Fruit fly (Drosophila melanogaster) whole organism, embryonic: ENCODE data around the gene beat-Vc.

Source experiments
- CG10366 ChIP-seq: fragments of 200-800 bp; sonication (Bioruptor generic); IDR thresholded peaks from 2 replicates; pipeline ENCODE4 v1.3.6; 2022; ENCODE audit warnings: missing biosample characterization, missing genetic modification characterization
- CG12769 ChIP-seq: fragments of 200-800 bp; sonication (Bioruptor generic); optimal IDR thresholded peaks from 2 replicates; lab custom pipeline; 2019; ENCODE audit warnings: missing biosample characterization, mild to moderate bottlenecking, missing genetic modification characterization, moderate library complexity
- CG14050 ChIP-seq: fragments of 200-800 bp; sonication (Bioruptor generic); IDR thresholded peaks from 3 replicates; pipeline ENCODE4 v1.3.6; 2022; ENCODE audit warnings: missing biosample characterization, missing genetic modification characterization
- CG1603 ChIP-seq: fragments of 200-800 bp; sonication (Bioruptor generic); optimal IDR thresholded peaks from 2 replicates; lab custom pipeline; 2019; ENCODE audit warnings: missing biosample characterization, mild to moderate bottlenecking, missing genetic modification characterization, moderate library complexity
- CG2120 ChIP-seq: fragments of 200-800 bp; sonication (Bioruptor generic); optimal IDR thresholded peaks from 3 replicates; lab custom pipeline; 2016; ENCODE audit warnings: missing biosample characterization, missing genetic modification characterization
- CG2199 ChIP-seq: fragments of 200-800 bp; sonication (Bioruptor generic); IDR thresholded peaks from 3 replicates; pipeline ENCODE4 v1.3.6; 2022; ENCODE audit warnings: missing biosample characterization, missing genetic modification characterization
- CG2889 ChIP-seq: fragments of 200-800 bp; sonication (Bioruptor generic); IDR thresholded peaks from 3 replicates; pipeline ENCODE4 v1.3.6; 2022; ENCODE audit warnings: missing biosample characterization, missing genetic modification characterization
- CG6813 ChIP-seq: fragments of 200-800 bp; sonication (Bioruptor generic); optimal IDR thresholded peaks from 2 replicates; lab custom pipeline; 2017; ENCODE audit warnings: missing biosample characterization, missing genetic modification characterization, mild to moderate bottlenecking, moderate library complexity, missing genetic modification reagents
- CG7556 ChIP-seq: fragments of 200-800 bp; sonication (Bioruptor generic); optimal IDR thresholded peaks from 2 replicates; lab custom pipeline; 2017; ENCODE audit warnings: missing biosample characterization, mild to moderate bottlenecking, missing genetic modification characterization
- Deaf1 ChIP-seq: fragments of 200-800 bp; optimal IDR thresholded peaks from 3 replicates; lab custom pipeline; 2019; ENCODE audit warnings: missing biosample characterization, mild to moderate bottlenecking, missing genetic modification characterization, moderate library complexity
- Fer3 ChIP-seq: fragments of 200-800 bp; sonication (Bioruptor generic); optimal IDR thresholded peaks from 2 replicates; lab custom pipeline; 2018; ENCODE audit warnings: missing biosample characterization, mild to moderate bottlenecking, missing genetic modification characterization, moderate library complexity
- H15 ChIP-seq: fragments of 200-800 bp; sonication (Bioruptor generic); IDR thresholded peaks from 3 replicates; pipeline ENCODE4 v1.3.6; 2022; ENCODE audit warnings: missing biosample characterization, missing genetic modification characterization
- H2.0 ChIP-seq: fragments of 200-800 bp; sonication (Bioruptor generic); IDR thresholded peaks from 2 replicates; pipeline ENCODE4 v1.3.6; 2022; ENCODE audit warnings: missing biosample characterization, missing genetic modification characterization
- Hand ChIP-seq: fragments of 200-800 bp; sonication (Bioruptor generic); optimal IDR thresholded peaks from 2 replicates; lab custom pipeline; 2017; ENCODE audit warnings: mild to moderate bottlenecking, missing biosample characterization, missing genetic modification reagents, missing genetic modification characterization
- Hr78 ChIP-seq, 2 experiments: fragments of 200-800 bp in 1 of 2; fragments of >200 bp in 1 of 2; sonication (Bioruptor generic) in 1 of 2; optimal IDR thresholded peaks; 2 replicates each; lab custom pipeline; 2017 to 2019; ENCODE audit warnings: missing biosample characterization in 2 of 2, missing genetic modification characterization in 2 of 2, mild to moderate bottlenecking in 1 of 2, moderate library complexity in 1 of 2
- Hsf ChIP-seq: fragments of 200-800 bp; sonication (Bioruptor generic); optimal IDR thresholded peaks from 3 replicates; lab custom pipeline; 2016; ENCODE audit warnings: missing biosample characterization, missing genetic modification characterization
- Jarid2 ChIP-seq: fragments of 200-800 bp; sonication (Bioruptor generic); optimal IDR thresholded peaks from 3 replicates; lab custom pipeline; 2017; ENCODE audit warnings: mild to moderate bottlenecking, missing biosample characterization, missing genetic modification reagents, missing genetic modification characterization
- Med ChIP-seq: fragments of 200-800 bp; sonication (Bioruptor generic); peaks from one replicate; lab custom pipeline; 2016; ENCODE audit warnings: missing biosample characterization, missing genetic modification characterization, mild to moderate bottlenecking, inconsistent platforms, moderate library complexity
- Meics ChIP-seq: fragments of 200-800 bp; sonication (Bioruptor generic); optimal IDR thresholded peaks from 2 replicates; lab custom pipeline; 2017; ENCODE audit warnings: missing biosample characterization, mild to moderate bottlenecking, missing genetic modification characterization
- Oli ChIP-seq: fragments of 200-800 bp; sonication (Bioruptor generic); optimal IDR thresholded peaks from 2 replicates; lab custom pipeline; 2018; ENCODE audit warnings: missing biosample characterization, mild to moderate bottlenecking, missing genetic modification characterization, moderate library complexity
- Optix ChIP-seq: fragments of 200-800 bp; sonication (Bioruptor generic); IDR thresholded peaks from 3 replicates; pipeline ENCODE4 v1.3.6; 2022; ENCODE audit warnings: missing biosample characterization, missing genetic modification characterization
- Pdp1 ChIP-seq, 2 experiments: fragments of 200-800 bp; sonication (Bioruptor generic); optimal IDR thresholded peaks; 3 replicates each; lab custom pipeline; 2016; ENCODE audit warnings: missing biosample characterization in 2 of 2, missing genetic modification characterization in 2 of 2, mild to moderate bottlenecking in 1 of 2, moderate library complexity in 1 of 2
- Rx ChIP-seq: fragments of 200-800 bp; sonication (Bioruptor generic); IDR thresholded peaks from 2 replicates; pipeline ENCODE4 v1.3.6; 2022; ENCODE audit warnings: missing biosample characterization, missing genetic modification characterization
- Scr ChIP-seq: fragments of 200-800 bp; sonication (Bioruptor generic); IDR thresholded peaks from 2 replicates; pipeline ENCODE4 v1.3.6; 2022; ENCODE audit warnings: missing biosample characterization, missing genetic modification characterization; ENCODE audit not compliant: partially characterized antibody
- Sin3A ChIP-seq: fragments of >200 bp; optimal IDR thresholded peaks from 2 replicates; lab custom pipeline; 2018
- dan ChIP-seq: fragments of 200-800 bp; sonication (Bioruptor generic); IDR thresholded peaks from 2 replicates; pipeline ENCODE4 v1.3.6; 2022; ENCODE audit warnings: missing biosample characterization, missing genetic modification characterization
- dmrt99B ChIP-seq: fragments of 200-800 bp; sonication (Bioruptor generic); optimal IDR thresholded peaks from 2 replicates; lab custom pipeline; 2018; ENCODE audit warnings: missing biosample characterization, mild to moderate bottlenecking, missing genetic modification characterization, moderate library complexity
- ewg ChIP-seq: fragments of 200-800 bp; sonication (Bioruptor generic); optimal IDR thresholded peaks from 3 replicates; lab custom pipeline; 2017; ENCODE audit warnings: mild to moderate bottlenecking, missing biosample characterization, missing genetic modification reagents, missing genetic modification characterization
- exex ChIP-seq: fragments of 200-800 bp; sonication (Bioruptor generic); optimal IDR thresholded peaks from 4 replicates; lab custom pipeline; 2018; ENCODE audit warnings: missing biosample characterization, mild to moderate bottlenecking, missing genetic modification characterization, moderate library complexity
- grau ChIP-seq: fragments of 200-800 bp; optimal IDR thresholded peaks from 3 replicates; lab custom pipeline; 2019; ENCODE audit warnings: missing biosample characterization, mild to moderate bottlenecking, missing genetic modification characterization, moderate library complexity
- grn ChIP-seq: fragments of 200-800 bp; sonication (Bioruptor generic); optimal IDR thresholded peaks from 3 replicates; lab custom pipeline; 2017; ENCODE audit warnings: missing biosample characterization, missing genetic modification characterization
- klu ChIP-seq: fragments of 200-800 bp; sonication (Bioruptor generic); IDR thresholded peaks from 2 replicates; pipeline ENCODE4 v1.3.6; 2022; ENCODE audit warnings: missing biosample characterization, missing genetic modification characterization
- mam ChIP-seq: fragments of 200-800 bp; sonication (Bioruptor generic); optimal IDR thresholded peaks from 3 replicates; lab custom pipeline; 2016; ENCODE audit warnings: missing biosample characterization, missing genetic modification characterization
- otp ChIP-seq: fragments of 200-800 bp; sonication (Bioruptor generic); IDR thresholded peaks from 3 replicates; pipeline ENCODE4, ENCODE4 v1.3.6; 2022; ENCODE audit warnings: missing biosample characterization, missing genetic modification characterization
- p53 ChIP-seq: fragments of 200-800 bp; sonication (Bioruptor generic); optimal IDR thresholded peaks from 2 replicates; lab custom pipeline; 2016; ENCODE audit warnings: missing biosample characterization, missing genetic modification characterization
- pnt ChIP-seq: fragments of 200-800 bp; sonication (Bioruptor generic); optimal IDR thresholded peaks from 3 replicates; lab custom pipeline; 2016; ENCODE audit warnings: missing biosample characterization, missing genetic modification characterization
- pum ChIP-seq: fragments of 200-800 bp; sonication (Bioruptor generic); optimal IDR thresholded peaks from 2 replicates; lab custom pipeline; 2016; ENCODE audit warnings: missing biosample characterization, missing genetic modification characterization
- sd ChIP-seq: fragments of 200-800 bp; sonication (Bioruptor generic); optimal IDR thresholded peaks from 3 replicates; lab custom pipeline; 2018; ENCODE audit warnings: missing biosample characterization, mild to moderate bottlenecking, missing genetic modification characterization, moderate library complexity
- slbo ChIP-seq: fragments of 200-800 bp; sonication (Bioruptor generic); IDR thresholded peaks from 2 replicates; pipeline ENCODE4 v1.3.6; 2022; ENCODE audit warnings: missing biosample characterization, missing genetic modification characterization
- sug ChIP-seq: fragments of 200-800 bp; optimal IDR thresholded peaks from 2 replicates; lab custom pipeline; 2019; ENCODE audit warnings: missing biosample characterization, mild to moderate bottlenecking, missing genetic modification characterization, moderate library complexity
- tin ChIP-seq: fragments of 200-800 bp; sonication (Bioruptor generic); optimal IDR thresholded peaks from 3 replicates; lab custom pipeline; 2016; ENCODE audit warnings: missing biosample characterization, missing genetic modification characterization
- tx ChIP-seq: fragments of 200-800 bp; sonication (Bioruptor generic); optimal IDR thresholded peaks from 2 replicates; lab custom pipeline; 2016; ENCODE audit warnings: missing biosample characterization, missing genetic modification characterization
- zfh1 ChIP-seq: fragments of 200-800 bp; sonication (Bioruptor generic); IDR thresholded peaks from 3 replicates; pipeline ENCODE4 v1.3.6; 2022; ENCODE audit warnings: missing biosample characterization, missing genetic modification characterization
- zfh2 ChIP-seq: fragments of 200-800 bp; sonication (Bioruptor generic); optimal IDR thresholded peaks from 2 replicates; lab custom pipeline; 2016; ENCODE audit warnings: missing biosample characterization, missing genetic modification characterization

beat-Vc gene

DNA sequence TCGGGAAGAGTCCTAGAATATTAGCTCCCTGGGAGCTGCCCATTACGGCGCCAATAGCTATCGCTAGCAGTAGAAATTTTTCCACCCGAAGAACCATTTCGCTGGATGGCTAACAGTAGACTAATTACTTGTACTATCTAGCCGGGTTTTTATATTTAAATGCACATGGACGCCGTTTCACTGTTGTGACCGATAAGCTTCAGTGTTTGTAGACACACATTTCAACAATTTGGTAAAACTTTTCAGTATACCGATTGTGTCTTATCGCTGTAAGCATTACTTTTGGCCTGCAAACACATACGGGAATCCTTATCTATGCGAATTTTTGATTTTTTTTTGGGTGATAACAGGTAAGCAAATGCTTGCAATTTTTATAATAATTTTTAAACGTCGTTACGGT, 39.4 kb downstream of the beat-Vc start, which contains the start of gene Ugt37A3:
Ugt37A3 (minus strand) TSS at position 101 of the 400 bp plus-strand sequence.
- TF ChIP-seq zfh2 (GFP tag; lab: Kevin White, UChicago) (no peak), exex (tag; lab: Kevin White, UChicago) (peak; percentile 14)

DNA sequence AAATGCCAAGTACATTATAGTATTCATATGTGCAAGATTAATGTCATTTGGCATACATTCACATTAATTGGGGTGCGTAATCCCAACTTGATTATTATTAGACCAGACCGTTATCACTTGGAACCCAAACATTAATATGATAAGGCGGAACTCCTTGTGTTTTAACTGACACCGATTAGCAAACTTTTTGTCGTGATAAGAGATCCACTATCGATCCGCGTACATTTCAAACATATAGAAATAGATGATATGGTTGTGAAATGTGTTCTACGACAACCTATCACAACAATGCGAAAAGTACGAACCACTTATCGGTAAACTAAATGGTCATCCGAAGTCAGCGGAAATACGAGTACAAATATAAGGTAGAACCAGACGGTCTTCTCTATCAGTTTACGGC, 43.8 kb downstream of the beat-Vc start, which contains the start of gene Ugt37A2:
Ugt37A2 (plus strand) TSS at position 396 of the 400 bp plus-strand sequence.
- no peak for TF ChIP-seq Fer3 (tag; lab: Kevin White, UChicago)
- TF ChIP-seq Jarid2 (GFP tag; lab: Kevin White, UChicago) = no peak
- no peak for TF ChIP-seq pnt (GFP tag; lab: Kevin White, UChicago)
- peak; percentile 47 for TF ChIP-seq Deaf1 (tag; lab: Kevin White, UChicago)
- peak; percentile 88 for TF ChIP-seq exex (tag; lab: Kevin White, UChicago)
- TF ChIP-seq Scr (GFP tag; lab: Robert Waterston, UW) = no peak
- TF ChIP-seq H2.0 = no peak
- TF ChIP-seq grn (GFP tag; lab: Kevin White, UChicago) = peak; percentile 35
- TF ChIP-seq sug (tag; lab: Kevin White, UChicago) = peak; percentile 50
- TF ChIP-seq, all 482 proteins: peak for 4

DNA sequence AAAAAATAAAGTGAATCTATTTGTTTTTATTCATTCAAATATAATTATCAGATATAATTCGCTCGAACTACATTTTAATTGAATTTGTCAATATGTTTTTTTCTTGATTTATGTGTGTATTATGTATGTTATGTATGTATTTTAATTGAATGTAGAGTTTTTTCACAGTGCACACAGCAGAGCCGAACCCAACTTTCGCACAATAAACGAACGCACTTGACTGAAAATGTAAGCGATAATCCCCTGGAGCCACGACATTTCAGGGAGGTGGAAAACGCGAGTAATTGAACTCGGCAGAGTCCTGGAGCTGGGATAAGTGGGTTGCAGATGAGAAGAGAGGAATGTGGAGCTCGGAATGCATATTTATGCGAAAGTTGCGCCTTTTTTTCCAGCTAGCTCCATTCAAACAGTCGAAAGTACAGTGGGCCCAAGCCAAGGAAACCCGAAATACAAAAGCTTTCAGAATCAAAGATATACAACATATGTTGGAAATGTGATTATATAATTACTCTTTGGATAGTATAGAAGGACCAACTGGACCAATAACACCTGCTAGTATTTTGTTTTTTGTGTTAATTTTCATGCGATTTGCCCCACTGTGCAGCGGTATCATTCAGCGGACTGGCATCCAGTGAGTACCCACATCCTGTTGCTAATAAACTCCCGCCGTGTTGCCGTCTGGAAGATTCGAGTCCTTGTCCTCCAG, 54.9 kb downstream of the beat-Vc start:
- peak; percentile 8 for TF ChIP-seq grau
- 0 out of 3 replicates have a peak, but pooled peaks have one; percentile 8 for TF ChIP-seq zfh1
- TF ChIP-seq otp (GFP tag; lab: Robert Waterston, UW) = 0 out of 3 replicates have a peak, but pooled peaks have one; percentile 19
- TF ChIP-seq Optix (GFP tag; lab: Robert Waterston, UW) = peak; percentile 44; the same call in 1 of the 3 replicates
- TF ChIP-seq slbo (GFP tag; lab: Robert Waterston, UW) = peak; percentile 44
- TF ChIP-seq CG6813 (GFP tag; lab: Kevin White, UChicago) = peak; percentile 52
- TF ChIP-seq Med (GFP tag; lab: Kevin White, UChicago) = peak; percentile 71
- no peak for TF ChIP-seq klu
- TF ChIP-seq dan = no peak
- peak; percentile 57 for TF ChIP-seq CG12769 (tag; lab: Kevin White, UChicago)
- TF ChIP-seq Hr78 (GFP tag; optimal IDR thresholded peaks at IDR 0.05; lab: Kevin White, UChicago) = no peak
- TF ChIP-seq CG14050 (GFP tag; lab: Robert Waterston, UW) = peak; percentile 36; the same call in 2 of the 3 replicates
- TF ChIP-seq Scr (GFP tag; lab: Robert Waterston, UW) = no peak
- peak; percentile 6 to 83 for TF ChIP-seq Pdp1 (GFP tag; optimal IDR thresholded peaks at IDR 0.05; lab: Kevin White, UChicago)
- TF ChIP-seq tx (GFP tag; lab: Kevin White, UChicago) = peak; percentile 21
- peak; percentile 40 for TF ChIP-seq dmrt99B (tag; lab: Kevin White, UChicago)
- no peak for TF ChIP-seq CG2199
- TF ChIP-seq ewg (GFP tag; lab: Kevin White, UChicago) = peak; percentile 6
- TF ChIP-seq mam (GFP tag; lab: Kevin White, UChicago) = peak; percentile 31
- TF ChIP-seq H15 (GFP tag; lab: Robert Waterston, UW) = peak; percentile 34; the same call in 1 of the 3 replicates
- TF ChIP-seq CG2889 = 0 out of 3 replicates have a peak, but pooled peaks have one; percentile 42
- TF ChIP-seq Hand (GFP tag; lab: Kevin White, UChicago) = peak; percentile 30
- peak; percentile 27; the same call in 1 of the 2 replicates for TF ChIP-seq CG10366 (GFP tag; lab: Robert Waterston, UW)
- TF ChIP-seq CG2120 (GFP tag; lab: Kevin White, UChicago) = peak; percentile 43
- TF ChIP-seq tin (GFP tag; lab: Kevin White, UChicago) = peak; percentile 9
- TF ChIP-seq Rx (GFP tag; lab: Robert Waterston, UW) = peak; percentile 46; the same call in 1 of the 2 replicates
- TF ChIP-seq pum (GFP tag; lab: Kevin White, UChicago) = peak; percentile 20
- TF ChIP-seq Deaf1 (tag; lab: Kevin White, UChicago) = peak; percentile 71
- peak; percentile 8 for TF ChIP-seq sd (tag; lab: Kevin White, UChicago)
- TF ChIP-seq Oli (tag; lab: Kevin White, UChicago) = peak; percentile 46
- peak; percentile 12 for TF ChIP-seq Hsf (GFP tag; lab: Kevin White, UChicago)
- peak; percentile 64 for TF ChIP-seq CG1603 (tag; lab: Kevin White, UChicago)
- peak; percentile 54 for TF ChIP-seq Meics (GFP tag; lab: Kevin White, UChicago)
- no peak for TF ChIP-seq Sin3A (lab: Kevin White, UChicago)
- TF ChIP-seq CG7556 = peak; percentile 49
- TF ChIP-seq p53 (GFP tag; lab: Kevin White, UChicago) = no peak
- TF ChIP-seq H2.0 = 0 out of 2 replicates have a peak, but pooled peaks have one; percentile 4
